Fruit fly (Drosophila melanogaster) whole organism, prepupa: ENCODE results near the gene TSG101.
A peak's percentile ranks its signal among the peaks of the same experiment; 100 is the strongest.

ENCODE experiments used
- Blimp-1 ChIP-seq: fragments of 200-800 bp; sonication (Bioruptor generic); optimal IDR thresholded peaks from 3 replicates; lab custom pipeline; 2017; ENCODE audit warnings: missing biosample characterization, missing genetic modification characterization, mild to moderate bottlenecking, moderate library complexity, missing genetic modification reagents
- CG10631 ChIP-seq: fragments of 200-800 bp; sonication (Bioruptor generic); optimal IDR thresholded peaks from 2 replicates; lab custom pipeline; 2016; ENCODE audit warnings: missing biosample characterization, missing genetic modification characterization
- CG11294 ChIP-seq: fragments of 200-800 bp; sonication (Bioruptor generic); IDR thresholded peaks from 2 replicates; pipeline ENCODE4 v1.3.6; 2022; ENCODE audit warnings: missing biosample characterization, missing genetic modification characterization
- CG11762 ChIP-seq: fragments of 200-800 bp; sonication (Bioruptor generic); optimal IDR thresholded peaks from 3 replicates; lab custom pipeline; 2016; ENCODE audit warnings: missing biosample characterization, missing genetic modification characterization; ENCODE audit not compliant: insufficient read depth
- CG1621 ChIP-seq: fragments of 200-800 bp; sonication (Bioruptor generic); optimal IDR thresholded peaks from 3 replicates; lab custom pipeline; 2018; ENCODE audit warnings: missing biosample characterization, mild to moderate bottlenecking, missing genetic modification characterization
- CG16779 ChIP-seq: fragments of 200-800 bp; sonication (Bioruptor generic); optimal IDR thresholded peaks from 3 replicates; lab custom pipeline; 2017; ENCODE audit warnings: missing biosample characterization, mild to moderate bottlenecking, missing genetic modification characterization
- CG3032 ChIP-seq: fragments of 200-800 bp; optimal IDR thresholded peaks from 2 replicates; lab custom pipeline; 2019; ENCODE audit warnings: missing biosample characterization, mild to moderate bottlenecking, missing genetic modification characterization, moderate library complexity
- CG32006 ChIP-seq: fragments of 200-800 bp; sonication (Bioruptor generic); optimal IDR thresholded peaks from 3 replicates; lab custom pipeline; 2017; ENCODE audit warnings: missing biosample characterization, mild to moderate bottlenecking, missing genetic modification characterization
- CG34406 ChIP-seq: fragments of 200-800 bp; sonication (Bioruptor generic); optimal IDR thresholded peaks from 3 replicates; lab custom pipeline; 2016; ENCODE audit warnings: missing biosample characterization, missing genetic modification characterization
- CG6163 ChIP-seq: fragments of 200-800 bp; sonication (Bioruptor generic); IDR thresholded peaks from 3 replicates; pipeline ENCODE4 v1.3.6; 2022; ENCODE audit warnings: missing biosample characterization, missing genetic modification characterization
- CG6792 ChIP-seq: fragments of 200-800 bp; sonication (Bioruptor generic); optimal IDR thresholded peaks from 3 replicates; lab custom pipeline; 2016; ENCODE audit warnings: missing biosample characterization, missing genetic modification characterization
- CG6808 ChIP-seq: fragments of 200-800 bp; sonication (Bioruptor generic); optimal IDR thresholded peaks from 3 replicates; lab custom pipeline; 2017; ENCODE audit warnings: missing biosample characterization, missing genetic modification characterization, mild to moderate bottlenecking, moderate library complexity, missing genetic modification reagents
- CG6854 ChIP-seq: fragments of 200-800 bp; sonication (Bioruptor generic); optimal IDR thresholded peaks from 2 replicates; lab custom pipeline; 2017; ENCODE audit warnings: missing biosample characterization, mild to moderate bottlenecking, missing genetic modification characterization
- CG8119 ChIP-seq: fragments of 200-800 bp; sonication (Bioruptor generic); IDR thresholded peaks from 3 replicates; pipeline ENCODE4 v1.3.6; 2022; ENCODE audit warnings: missing biosample characterization, missing genetic modification characterization
- CG8319 ChIP-seq: fragments of 200-800 bp; sonication (Bioruptor generic); optimal IDR thresholded peaks from 3 replicates; lab custom pipeline; 2016; ENCODE audit warnings: missing biosample characterization, missing genetic modification characterization
- CG8632 ChIP-seq: fragments of 200-800 bp; sonication (Bioruptor generic); optimal IDR thresholded peaks from 3 replicates; lab custom pipeline; 2016; ENCODE audit warnings: missing biosample characterization, missing genetic modification characterization
- CG9139 ChIP-seq: fragments of 200-800 bp; sonication (Bioruptor generic); optimal IDR thresholded peaks from 3 replicates; lab custom pipeline; 2017; ENCODE audit warnings: missing biosample characterization, mild to moderate bottlenecking, missing genetic modification characterization
- Eip78C ChIP-seq: fragments of 200-800 bp; sonication (Bioruptor generic); peaks from one replicate; lab custom pipeline; 2016; ENCODE audit warnings: missing biosample characterization, missing genetic modification characterization
- Eip93F ChIP-seq: fragments of 200-800 bp; sonication (Bioruptor generic); optimal IDR thresholded peaks from 2 replicates; lab custom pipeline; 2016; ENCODE audit warnings: missing biosample characterization, mild to moderate bottlenecking, missing genetic modification characterization
- Ets21C ChIP-seq: fragments of 200-800 bp; sonication (Bioruptor generic); optimal IDR thresholded peaks from 3 replicates; lab custom pipeline; 2016; ENCODE audit warnings: missing biosample characterization, missing genetic modification characterization
- Gug ChIP-seq: fragments of 200-800 bp; sonication (Bioruptor generic); IDR thresholded peaks from 2 replicates; pipeline ENCODE4 v1.3.6; 2022; ENCODE audit warnings: missing biosample characterization, missing genetic modification characterization
- Hr38 ChIP-seq: sonication (Bioruptor generic); optimal IDR thresholded peaks from 2 replicates; lab custom pipeline; 2016; ENCODE audit warnings: missing biosample characterization, missing genetic modification characterization
- Hr4 ChIP-seq: fragments of 200-800 bp; sonication (Bioruptor generic); optimal IDR thresholded peaks from 3 replicates; lab custom pipeline; 2016; ENCODE audit warnings: missing biosample characterization, missing genetic modification characterization
- Lpt ChIP-seq: fragments of 200-800 bp; sonication (Bioruptor generic); optimal IDR thresholded peaks from 3 replicates; lab custom pipeline; 2016; ENCODE audit warnings: missing biosample characterization, missing genetic modification characterization
- OdsH ChIP-seq: fragments of 200-800 bp; sonication (Bioruptor generic); optimal IDR thresholded peaks from 3 replicates; lab custom pipeline; 2016; ENCODE audit warnings: missing biosample characterization, missing genetic modification characterization
- Smox ChIP-seq: fragments of 200-800 bp; sonication (Bioruptor generic); optimal IDR thresholded peaks from 3 replicates; lab custom pipeline; 2016; ENCODE audit warnings: missing biosample characterization, missing genetic modification characterization
- Sox15 ChIP-seq: fragments of 200-800 bp; sonication (Bioruptor generic); optimal IDR thresholded peaks from 3 replicates; lab custom pipeline; 2016; ENCODE audit warnings: missing biosample characterization, missing genetic modification characterization
- achi ChIP-seq: fragments of 200-800 bp; sonication (Bioruptor generic); optimal IDR thresholded peaks from 3 replicates; lab custom pipeline; 2016; ENCODE audit warnings: missing biosample characterization, missing genetic modification characterization
- acj6 ChIP-seq: fragments of 200-800 bp; sonication (Bioruptor generic); optimal IDR thresholded peaks from 3 replicates; lab custom pipeline; 2016; ENCODE audit warnings: missing biosample characterization, missing genetic modification characterization
- fd59A ChIP-seq: fragments of 200-800 bp; sonication (Bioruptor generic); optimal IDR thresholded peaks from 2 replicates; lab custom pipeline; 2017; ENCODE audit warnings: missing biosample characterization, mild to moderate bottlenecking, missing genetic modification characterization, missing genetic modification reagents
- spab ChIP-seq: fragments of 200-800 bp; sonication (Bioruptor generic); optimal IDR thresholded peaks from 2 replicates; lab custom pipeline; 2017; ENCODE audit warnings: missing biosample characterization, mild to moderate bottlenecking, missing genetic modification characterization, missing genetic modification reagents
- ss ChIP-seq, 2 experiments: fragments of 200-800 bp; sonication (Bioruptor generic); optimal IDR thresholded peaks; 2 replicates in 1 of 2; 3 replicates in 1 of 2; lab custom pipeline; 2017 to 2018; ENCODE audit warnings: mild to moderate bottlenecking in 2 of 2, missing biosample characterization in 2 of 2, missing genetic modification characterization in 2 of 2, moderate library complexity in 1 of 2
- topi ChIP-seq: fragments of 200-800 bp; sonication (Bioruptor generic); optimal IDR thresholded peaks from 3 replicates; lab custom pipeline; 2016; ENCODE audit warnings: missing biosample characterization, missing genetic modification characterization

TSG101 gene

DNA sequence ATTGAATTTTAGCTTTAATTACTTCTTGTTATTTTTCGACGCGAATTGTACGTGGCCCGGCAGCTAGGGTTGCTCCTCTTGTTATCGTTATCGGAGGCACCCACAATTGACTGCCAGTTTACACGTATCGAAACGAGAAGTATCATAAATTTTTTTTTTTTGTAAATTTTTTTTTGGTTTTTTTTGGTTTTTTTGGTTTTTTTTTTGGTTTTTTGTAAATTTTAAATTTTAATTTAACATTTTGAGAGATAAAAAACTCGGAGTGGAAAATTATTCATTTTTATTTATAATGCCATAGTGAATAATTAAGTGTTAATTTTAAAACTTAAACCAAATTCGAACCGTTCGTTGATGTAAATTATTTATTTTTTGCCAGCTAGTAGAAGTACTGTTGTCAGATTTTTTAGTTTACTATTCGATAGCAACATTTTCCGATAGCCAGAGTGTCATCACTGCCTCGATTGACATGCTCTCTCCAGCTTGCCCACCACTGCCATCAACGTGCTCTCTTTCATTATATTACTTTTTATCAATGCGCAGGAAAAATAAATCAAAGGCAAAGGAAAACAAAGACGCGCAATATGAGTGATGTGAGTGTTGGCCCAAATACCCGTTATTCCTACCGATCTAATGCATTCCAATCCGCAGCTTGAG, 3.0 kb downstream of the TSG101 start, which contains the start of the genes kud and Zcchc7 (continued):
- peak; percentile 32 for TF ChIP-seq spab (GFP tag; lab: Kevin White, UChicago)
- TF ChIP-seq CG6792, result peak; percentile 68
- no peak for TF ChIP-seq CG10631 (GFP tag; lab: Kevin White, UChicago)
- no peak for TF ChIP-seq CG11294 (GFP tag; lab: Robert Waterston, UW)
- no peak for TF ChIP-seq CG8119 (GFP tag; lab: Robert Waterston, UW)
- peak; percentile 90 for TF ChIP-seq Eip78C (GFP tag; lab: Kevin White, UChicago)
- TF ChIP-seq Hr4, result no peak
- no peak for TF ChIP-seq Hr38 (GFP tag; lab: Kevin White, UChicago)
- TF ChIP-seq fd59A, result peak; percentile 36
- TF ChIP-seq, all 60 proteins: peak for 19

DNA sequence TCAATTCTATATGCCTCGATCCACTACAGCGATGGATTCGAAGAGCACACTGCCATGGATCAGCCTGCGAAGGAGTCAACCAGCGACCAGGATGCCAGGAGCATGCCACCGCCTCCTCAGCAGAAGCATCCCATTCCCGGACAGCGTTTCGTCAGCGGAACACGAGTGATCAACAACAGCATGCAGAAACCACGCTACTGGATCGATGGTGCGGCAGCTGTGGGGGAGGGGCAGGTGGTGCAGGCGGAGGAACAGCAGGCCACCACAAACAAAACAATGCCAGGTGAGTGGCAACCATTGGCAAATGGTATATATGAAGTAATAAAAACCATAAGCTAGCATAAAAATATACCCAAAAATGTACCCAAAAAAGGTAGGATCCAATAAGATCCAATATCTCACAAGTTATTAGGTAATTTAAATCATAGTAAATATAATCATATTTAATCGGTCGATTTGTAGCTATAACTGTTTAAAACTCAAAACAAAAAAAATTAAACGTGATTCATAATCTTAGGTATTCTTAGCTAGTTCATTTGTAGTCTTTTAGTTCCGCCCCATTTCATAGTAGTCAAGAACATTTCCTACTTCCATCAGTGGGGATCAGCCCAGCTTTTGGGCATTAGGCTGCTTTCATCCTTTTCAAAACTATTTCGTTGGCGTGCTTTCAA, 3.6 kb downstream of the TSG101 start, which contains the start of gene CG32161:
CG32161 (plus strand) TSS at position 621 of the 671 bp plus-strand sequence.
- no peak for TF ChIP-seq ss (GFP tag; optimal IDR thresholded peaks at IDR 0.05; lab: Kevin White, UChicago)
- no peak for TF ChIP-seq achi (GFP tag; lab: Kevin White, UChicago)
- TF ChIP-seq CG6163 (GFP tag; lab: Robert Waterston, UW), result no peak
- no peak for TF ChIP-seq CG3032 (tag; lab: Kevin White, UChicago)
- no peak for TF ChIP-seq topi (GFP tag; lab: Kevin White, UChicago)
- no peak for TF ChIP-seq Gug (GFP tag; lab: Robert Waterston, UW)
- no peak for TF ChIP-seq Smox (GFP tag; lab: Kevin White, UChicago)
- TF ChIP-seq CG32006, result no peak
- no peak for TF ChIP-seq CG8119 (GFP tag; lab: Robert Waterston, UW)
- no peak for TF ChIP-seq Ets21C (GFP tag; lab: Kevin White, UChicago)
- no peak for TF ChIP-seq CG9139 (GFP tag; lab: Kevin White, UChicago)
- TF ChIP-seq CG34406 (GFP tag; lab: Kevin White, UChicago), result no peak
- no peak for TF ChIP-seq Eip78C (GFP tag; lab: Kevin White, UChicago)
- no peak for TF ChIP-seq CG11762
- no peak for TF ChIP-seq acj6 (GFP tag; lab: Kevin White, UChicago)
- no peak for TF ChIP-seq Hr4
- no peak for TF ChIP-seq CG8632
- no peak for TF ChIP-seq Lpt
- no peak for TF ChIP-seq Sox15

DNA sequence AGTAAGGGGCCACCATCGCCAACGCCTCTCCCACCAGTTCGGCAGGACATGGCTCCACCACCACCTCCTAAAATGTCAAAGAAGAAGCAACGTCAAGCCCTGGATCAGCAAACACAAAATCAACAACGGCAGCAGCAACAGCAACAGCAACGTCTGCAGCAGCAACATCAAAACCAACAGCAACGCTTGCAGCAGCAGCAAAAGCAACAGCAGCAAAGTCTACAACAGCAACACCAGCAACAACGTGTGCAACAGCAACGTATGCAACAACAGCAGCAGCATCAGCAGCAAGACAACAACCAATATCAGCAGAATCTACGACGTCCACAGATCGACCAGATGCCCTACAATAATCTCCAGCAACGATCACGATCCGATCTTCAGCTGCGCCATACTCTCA, 9.5 kb downstream of the TSG101 start:
- no peak for TF ChIP-seq CG1621 (tag; lab: Kevin White, UChicago)
- no peak for TF ChIP-seq CG16779 (tag; lab: Kevin White, UChicago)
- TF ChIP-seq Eip93F (GFP tag; lab: Kevin White, UChicago), result no peak
- no peak for TF ChIP-seq CG8319 (GFP tag; lab: Kevin White, UChicago)
- TF ChIP-seq CG6808 (GFP tag; lab: Kevin White, UChicago), result no peak
- no peak for TF ChIP-seq OdsH (GFP tag; lab: Kevin White, UChicago)
- no peak for TF ChIP-seq Hr4
- TF ChIP-seq CG6854 (GFP tag; lab: Kevin White, UChicago), result no peak
- TF ChIP-seq acj6 (GFP tag; lab: Kevin White, UChicago), result no peak
- TF ChIP-seq Blimp-1 (GFP tag; lab: Kevin White, UChicago), result no peak
- TF ChIP-seq CG3032 (tag; lab: Kevin White, UChicago), result no peak
